Worm (Caenorhabditis elegans): ENCODE data around the gene M02F4.2.

The M02F4.2 gene

DNA sequence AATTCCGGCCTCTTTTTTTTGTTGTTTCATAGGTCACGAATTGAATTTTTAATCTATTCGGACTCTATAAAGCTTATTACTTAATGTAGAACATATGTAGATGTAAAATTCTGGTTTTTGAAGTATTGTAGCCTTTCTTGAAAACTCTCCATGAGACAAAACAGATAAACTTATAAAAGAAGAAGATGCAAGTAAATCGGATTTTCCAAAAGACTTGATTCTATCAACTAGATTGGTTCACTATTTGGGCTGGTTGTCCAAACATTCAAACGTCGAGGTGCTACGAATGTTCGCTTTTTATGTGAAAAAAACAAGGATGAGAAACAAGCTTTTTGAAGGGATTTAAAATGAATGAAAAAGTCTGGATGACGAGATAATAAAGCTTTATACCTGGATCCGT, 5.9 kb upstream of the M02F4.2 start:
- peak; percentile 93 for TF ChIP-seq ces-1 (GFP tag; optimal IDR thresholded peaks at IDR 0.05)
- no peak for TF ChIP-seq mls-2 (tag; optimal IDR thresholded peaks at IDR 0.05)

DNA sequence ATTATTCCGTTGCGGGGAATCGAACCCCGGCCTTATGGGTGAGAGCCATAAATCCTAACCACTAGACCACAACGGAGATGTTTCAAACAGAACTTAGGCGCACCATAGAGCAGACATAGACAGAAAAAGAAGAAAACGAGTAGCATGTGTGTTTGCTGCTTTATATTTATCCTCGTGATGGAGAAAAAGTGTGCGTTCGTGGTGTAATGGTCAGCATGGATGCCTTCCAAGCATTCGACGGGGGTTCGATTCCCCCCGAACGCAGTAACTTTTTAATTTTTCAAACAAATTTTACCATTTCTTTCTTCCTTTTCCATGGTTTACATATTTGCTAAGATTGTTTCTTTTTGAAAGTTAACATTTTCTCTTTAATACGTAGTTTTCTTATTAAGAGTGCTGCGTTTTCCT, 1.9 kb upstream of the M02F4.2 start:
- TF ChIP-seq unc-39 (tag; optimal IDR thresholded peaks at IDR 0.05) (peak; percentile 49), unc-62 (GFP tag; optimal IDR thresholded peaks at IDR 0.05) (peak; percentile 72), nhr-237 (tag; optimal IDR thresholded peaks at IDR 0.05) (peak; percentile 84), nhr-28 (tag; optimal IDR thresholded peaks at IDR 0.05) (peak; percentile 70), mab-5 (tag; optimal IDR thresholded peaks at IDR 0.05) (peak; percentile 27), nhr-2 (tag; optimal IDR thresholded peaks at IDR 0.05) (peak; percentile 34), zip-8 (tag; optimal IDR thresholded peaks at IDR 0.05) (no peak), ham-2 (GFP tag; optimal IDR thresholded peaks at IDR 0.05) (peak; percentile 89), ceh-39 (tag; optimal IDR thresholded peaks at IDR 0.05) (peak; percentile 1), ceh-43 (GFP tag; optimal IDR thresholded peaks at IDR 0.05) (peak; percentile 86), ceh-83 (GFP tag; optimal IDR thresholded peaks at IDR 0.05) (peak; percentile 94), elt-1 (tag; optimal IDR thresholded peaks at IDR 0.05; ENCODE audit: borderline replicate concordance, insufficient read depth) (peak; percentile 3), hlh-1 (tag; optimal IDR thresholded peaks at IDR 0.05) (peak; percentile 57), tbx-8 (GFP tag; optimal IDR thresholded peaks at IDR 0.05) (peak; percentile 81), nhr-76 (tag; optimal IDR thresholded peaks at IDR 0.05) (no peak), unc-120 (tag; optimal IDR thresholded peaks at IDR 0.05; ENCODE audit: poor library complexity, severe bottlenecking) (peak; percentile 97), nhr-12 (tag; optimal IDR thresholded peaks at IDR 0.05) (no peak), blmp-1 (tag; optimal IDR thresholded peaks at IDR 0.05) (no peak), snpc-4 (tag; optimal IDR thresholded peaks at IDR 0.05) (no peak), ces-1 (GFP tag; optimal IDR thresholded peaks at IDR 0.05) (peak; percentile 88), lsy-2 (tag; optimal IDR thresholded peaks at IDR 0.05) (peak; percentile 43), sptf-1 (tag; optimal IDR thresholded peaks at IDR 0.05) (peak; percentile 97), ztf-11 (tag; optimal IDR thresholded peaks at IDR 0.05) (peak; percentile 60), flh-1 (GFP tag; optimal IDR thresholded peaks at IDR 0.05) (peak; percentile 88), mls-2 (tag; optimal IDR thresholded peaks at IDR 0.05) (peak; percentile 97), lin-13 (tag; optimal IDR thresholded peaks at IDR 0.05) (peak; percentile 69), sem-2 (GFP tag; optimal IDR thresholded peaks at IDR 0.05) (peak; percentile 86), elt-3 (tag; optimal IDR thresholded peaks at IDR 0.05) (peak; percentile 49), drap-1 (GFP tag; optimal IDR thresholded peaks at IDR 0.05) (peak; percentile 96), bed-3 (GFP tag; optimal IDR thresholded peaks at IDR 0.05) (peak; percentile 90), cnd-1 (tag; optimal IDR thresholded peaks at IDR 0.05) (peak; percentile 87), M03D4.4 (tag; optimal IDR thresholded peaks at IDR 0.05) (peak; percentile 93), mep-1 (tag; optimal IDR thresholded peaks at IDR 0.05) (peak; percentile 88), lin-32 (GFP tag; optimal IDR thresholded peaks at IDR 0.05) (peak; percentile 84), pha-4 (tag; optimal IDR thresholded peaks at IDR 0.05) (peak; percentile 60)

DNA sequence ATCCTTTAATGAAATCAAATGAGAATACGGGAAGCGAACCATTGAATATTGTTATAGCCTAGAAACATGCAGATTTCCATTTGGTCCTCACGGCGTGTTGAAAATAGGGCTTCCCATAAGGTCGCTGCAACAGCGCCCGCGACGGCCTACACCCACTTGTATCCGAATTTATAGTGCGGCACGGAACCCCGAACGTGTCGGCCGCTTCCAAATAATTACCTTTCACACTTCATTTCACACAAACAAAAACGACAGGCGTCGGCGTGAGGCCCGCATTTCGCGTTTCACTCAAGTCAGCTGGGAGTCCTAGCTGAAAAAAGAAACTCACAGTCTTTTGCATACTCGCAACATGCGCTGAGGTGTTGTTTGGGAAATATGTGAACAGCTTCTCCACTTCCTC, 611 bp downstream of the M02F4.2 start:
- TF ChIP-seq unc-39 (tag; optimal IDR thresholded peaks at IDR 0.05): no peak

DNA sequence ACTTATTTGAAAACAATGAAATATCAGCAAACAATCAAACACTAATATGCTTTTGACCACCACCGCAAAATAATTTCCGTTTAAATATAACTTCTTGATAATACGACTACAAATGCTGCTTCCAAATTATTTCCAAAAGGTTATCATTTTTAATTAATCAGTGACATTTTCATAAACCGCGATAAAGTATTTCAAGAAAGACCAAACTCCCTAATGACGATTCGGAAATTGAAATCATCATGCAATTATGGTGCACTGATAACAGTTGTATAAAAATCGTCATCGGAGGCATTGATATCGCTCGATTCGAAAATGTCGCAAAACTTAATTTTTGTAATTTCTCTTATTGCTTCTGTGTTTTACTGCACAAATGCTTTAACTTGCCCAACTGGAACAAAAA, 2.6 kb downstream of the M02F4.2 start, which contains the start of gene clec-265:
clec-265 (plus strand) TSS at position 300 of the 400 bp plus-strand sequence.
- no peak for TF ChIP-seq zip-8 (tag; optimal IDR thresholded peaks at IDR 0.05)
- TF ChIP-seq ztf-11 (tag; optimal IDR thresholded peaks at IDR 0.05): no peak
- TF ChIP-seq elt-1 (tag; optimal IDR thresholded peaks at IDR 0.05; ENCODE audit: borderline replicate concordance, insufficient read depth): no peak
- TF ChIP-seq unc-120 (tag; optimal IDR thresholded peaks at IDR 0.05; ENCODE audit: poor library complexity, severe bottlenecking): no peak
- TF ChIP-seq bed-3 (GFP tag; optimal IDR thresholded peaks at IDR 0.05): no peak
- TF ChIP-seq hlh-1 (tag; optimal IDR thresholded peaks at IDR 0.05): no peak
- no peak for TF ChIP-seq drap-1 (GFP tag; optimal IDR thresholded peaks at IDR 0.05)
- TF ChIP-seq ham-2 (GFP tag; optimal IDR thresholded peaks at IDR 0.05): no peak
- no peak for TF ChIP-seq M03D4.4 (tag; optimal IDR thresholded peaks at IDR 0.05)
- no peak for TF ChIP-seq tbx-8 (GFP tag; optimal IDR thresholded peaks at IDR 0.05)
- no peak for TF ChIP-seq nhr-76 (tag; optimal IDR thresholded peaks at IDR 0.05)
- TF ChIP-seq elt-3 (tag; optimal IDR thresholded peaks at IDR 0.05): no peak
- TF ChIP-seq pha-4 (tag; optimal IDR thresholded peaks at IDR 0.05): no peak
- TF ChIP-seq lin-13 (tag; optimal IDR thresholded peaks at IDR 0.05): no peak
- TF ChIP-seq ceh-39 (tag; optimal IDR thresholded peaks at IDR 0.05): no peak
- no peak for TF ChIP-seq sptf-1 (tag; optimal IDR thresholded peaks at IDR 0.05)
- no peak for TF ChIP-seq ceh-43 (GFP tag; optimal IDR thresholded peaks at IDR 0.05)
- TF ChIP-seq snpc-4 (tag; optimal IDR thresholded peaks at IDR 0.05): no peak
- TF ChIP-seq ces-1 (GFP tag; optimal IDR thresholded peaks at IDR 0.05): no peak

Data from whole organism, mixed stage, embryonic.